Worm (Caenorhabditis elegans): ENCODE measurements around the gene C06H5.13.
"Not testable (repeated sequence)": the region's sequence is repeated elsewhere in the genome, so short reads cannot be mapped to it uniquely, and the experiment has no call there.

C06H5.13 gene

DNA sequence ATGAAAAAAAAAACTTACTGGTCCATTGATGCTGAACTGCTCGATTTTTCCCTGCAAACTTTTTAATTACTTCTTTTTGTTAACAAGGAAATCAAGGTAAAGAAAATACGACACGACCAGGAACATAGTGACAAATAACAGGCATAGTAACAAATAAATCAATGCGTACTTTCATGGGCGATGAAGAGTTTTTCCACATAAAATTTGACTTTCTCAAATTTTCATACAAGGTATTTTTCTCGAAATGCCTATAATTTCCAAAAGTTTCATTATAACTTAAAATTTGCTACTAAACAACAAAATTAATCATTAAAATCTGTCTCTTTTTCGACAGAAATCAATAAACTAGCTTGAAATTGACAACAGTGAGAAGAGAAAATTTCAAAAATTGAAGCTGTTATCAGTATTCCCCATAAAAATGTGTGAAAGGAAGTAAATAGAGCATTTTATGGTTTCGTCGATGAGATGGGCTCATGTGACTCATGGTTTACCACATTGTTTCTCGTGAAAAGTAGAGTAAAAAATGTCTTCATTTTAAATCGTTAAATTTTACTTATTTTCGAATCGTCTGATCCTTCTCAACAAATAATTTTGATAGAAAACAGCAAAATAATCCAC, 701 bp downstream of the C06H5.13 start, which contains the start of gene fbxa-156:
Gene fbxa-156 (minus strand): TSS at position 51 of the 618 bp plus-strand sequence.
- no peak for TF ChIP-seq madf-9 (GFP tag; conservative IDR thresholded peaks at IDR 0.05)
- TF ChIP-seq hlh-30 (tag; optimal IDR thresholded peaks at IDR 0.05; ENCODE audit: insufficient read depth), result no peak
- TF ChIP-seq hif-1 (tag; optimal IDR thresholded peaks at IDR 0.05), result no peak
- peak; percentile 58 for TF ChIP-seq dve-1 (tag; optimal IDR thresholded peaks at IDR 0.05; ENCODE audit: insufficient read depth)
- peak; percentile 27 for TF ChIP-seq hlh-11 (tag; optimal IDR thresholded peaks at IDR 0.05)
- no peak for TF ChIP-seq lim-7 (GFP tag; IDR thresholded peaks at IDR 0.05)
- TF ChIP-seq D1046.2 (GFP tag; IDR thresholded peaks at IDR 0.05), result no peak
- TF ChIP-seq madf-5 (GFP tag; IDR thresholded peaks at IDR 0.05), result no peak
- TF ChIP-seq daf-16 (GFP tag; optimal IDR thresholded peaks at IDR 0.05), result no peak
- peak; percentile 95 for TF ChIP-seq daf-16 (tag; optimal IDR thresholded peaks at IDR 0.05)
- TF ChIP-seq jun-1 (tag; optimal IDR thresholded peaks at IDR 0.05), result no peak
- TF ChIP-seq daf-12 (tag; optimal IDR thresholded peaks at IDR 0.05), result no peak
- TF ChIP-seq php-3 (GFP tag; IDR thresholded peaks at IDR 0.05), result peak; percentile 97

DNA sequence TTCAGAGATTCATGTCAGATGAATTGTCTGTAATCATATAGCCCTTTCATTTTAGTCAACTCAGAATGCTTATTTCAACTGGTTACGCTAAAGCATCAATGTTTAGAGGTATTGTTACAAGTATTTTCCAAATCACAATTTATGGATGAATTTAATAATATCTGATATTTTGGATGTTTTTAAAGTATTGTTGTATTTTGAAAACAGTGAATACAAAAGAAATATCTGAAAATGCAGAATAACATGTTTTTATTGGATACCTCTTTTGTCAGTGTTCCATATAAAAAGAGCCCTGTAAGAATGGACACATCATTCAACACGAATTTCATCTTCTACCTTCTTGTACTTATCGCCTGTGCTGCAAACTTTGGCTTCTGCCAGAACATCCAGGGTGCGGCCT, 3.1 kb downstream of the C06H5.13 start, which contains the start of gene C06H5.12:
Gene C06H5.12 (plus strand): TSS at position 301 of the 400 bp plus-strand sequence.
- TF ChIP-seq ceh-82 (tag; optimal IDR thresholded peaks at IDR 0.05); dmd-8 (GFP tag; IDR thresholded peaks at IDR 0.05); hmg-1.1 (GFP tag; IDR thresholded peaks at IDR 0.05): not testable (repeated sequence)

DNA sequence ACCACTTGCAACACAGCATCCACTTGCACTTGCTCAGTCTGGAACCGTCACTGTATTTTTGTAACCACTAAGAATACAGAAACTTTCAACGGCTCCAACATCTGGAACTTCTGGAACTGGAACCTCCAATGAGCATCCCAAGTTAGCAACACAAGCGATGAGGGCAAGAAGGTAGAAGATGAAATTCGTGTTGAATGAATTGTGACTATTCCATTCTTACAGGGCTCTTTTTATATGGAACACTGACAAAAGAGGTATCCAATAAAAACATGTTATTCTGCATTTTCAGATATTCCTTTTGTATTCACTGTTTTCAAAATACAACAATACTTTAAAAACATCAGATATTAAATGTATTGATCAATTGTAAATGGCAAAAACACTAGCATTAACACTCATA, 3.6 kb downstream of the C06H5.13 start, which contains the start of gene C06H5.11:
Gene C06H5.11 (minus strand): TSS at position 101 of the 400 bp plus-strand sequence.
- not testable (repeated sequence) for TF ChIP-seq lsy-2 (tag; optimal IDR thresholded peaks at IDR 0.05); nhr-41 (GFP tag; IDR thresholded peaks at IDR 0.05); set-16 (GFP tag; IDR thresholded peaks at IDR 0.05)

DNA sequence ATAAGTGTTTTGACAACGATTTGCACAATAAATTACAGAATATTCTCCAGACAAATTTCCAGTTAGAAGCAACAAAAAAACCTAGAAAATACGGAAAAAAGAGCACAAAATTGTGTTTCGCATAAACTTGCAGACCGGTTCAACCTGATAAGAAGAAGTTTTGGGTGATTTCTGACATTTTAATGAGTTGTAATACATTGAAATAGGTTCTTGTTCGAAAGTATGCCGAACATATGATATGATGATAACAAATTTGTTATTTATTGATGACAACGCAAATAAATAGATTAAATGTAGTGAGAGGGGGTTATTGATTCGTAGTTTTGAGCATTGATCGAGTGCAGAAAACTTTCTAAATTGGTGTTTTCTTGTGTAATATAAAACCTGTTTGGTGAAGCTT, 6.2 kb downstream of the C06H5.13 start:
- TF ChIP-seq daf-16 (GFP tag; optimal IDR thresholded peaks at IDR 0.05) (no peak), daf-16 (tag; optimal IDR thresholded peaks at IDR 0.05) (peak; percentile 92), duxl-1 (tag; optimal IDR thresholded peaks at IDR 0.05; ENCODE audit: poor library complexity) (no peak), dmd-6 (GFP tag; IDR thresholded peaks at IDR 0.05) (peak; percentile 44), ZK337.2 (GFP tag; IDR thresholded peaks at IDR 0.05) (no peak), mdl-1 (tag; optimal IDR thresholded peaks at IDR 0.05) (no peak), fkh-10 (GFP tag; optimal IDR thresholded peaks at IDR 0.05) (no peak), lin-38 (GFP tag; IDR thresholded peaks at IDR 0.05) (no peak), ceh-28 (tag; optimal IDR thresholded peaks at IDR 0.05) (no peak), lin-13 (GFP tag; optimal IDR thresholded peaks at IDR 0.05) (no peak), R02D3.7 (tag; optimal IDR thresholded peaks at IDR 0.05) (no peak), zfp-2 (tag; optimal IDR thresholded peaks at IDR 0.05) (no peak), F49E8.2 (tag; optimal IDR thresholded peaks at IDR 0.05; ENCODE audit: borderline replicate concordance) (no peak), pha-4 (GFP tag; IDR thresholded peaks at IDR 0.05) (no peak), pha-4 (tag; optimal IDR thresholded peaks at IDR 0.05) (no peak), nhr-28 (tag; optimal IDR thresholded peaks at IDR 0.05) (peak; percentile 67), php-3 (GFP tag; IDR thresholded peaks at IDR 0.05) (peak; percentile 96), ceh-20 (GFP tag; IDR thresholded peaks at IDR 0.05) (peak; percentile 49; the same call in 1 of the 2 replicates), unc-62 (GFP tag; optimal IDR thresholded peaks at IDR 0.05 in 1 of 2) (peak in 1 of 2 experiments; percentile 31), unc-62 (tag; optimal IDR thresholded peaks at IDR 0.05) (no peak), Y75B8A.6 (GFP tag; IDR thresholded peaks at IDR 0.05) (no peak), zag-1 (tag; optimal IDR thresholded peaks at IDR 0.05) (no peak), nhr-76 (tag; optimal IDR thresholded peaks at IDR 0.05) (no peak), set-16 (GFP tag; IDR thresholded peaks at IDR 0.05) (no peak), cey-2 (tag; optimal IDR thresholded peaks at IDR 0.05; ENCODE audit: borderline replicate concordance, insufficient read depth) (no peak), daf-12 (tag; optimal IDR thresholded peaks at IDR 0.05) (no peak), T20F7.1 (GFP tag; optimal IDR thresholded peaks at IDR 0.05) (no peak), skn-1 (tag; optimal IDR thresholded peaks at IDR 0.05) (no peak), ctbp-1 (GFP tag; IDR thresholded peaks at IDR 0.05) (no peak), ceh-32 (tag; optimal IDR thresholded peaks at IDR 0.05; ENCODE audit: poor library complexity) (no peak)
